Worm (Caenorhabditis elegans): ENCODE data around the gene clec-126.
"Not testable (repeated sequence)": the region's sequence is repeated elsewhere in the genome, so short reads cannot be mapped to it uniquely, and the experiment has no call there.

clec-126 gene

DNA sequence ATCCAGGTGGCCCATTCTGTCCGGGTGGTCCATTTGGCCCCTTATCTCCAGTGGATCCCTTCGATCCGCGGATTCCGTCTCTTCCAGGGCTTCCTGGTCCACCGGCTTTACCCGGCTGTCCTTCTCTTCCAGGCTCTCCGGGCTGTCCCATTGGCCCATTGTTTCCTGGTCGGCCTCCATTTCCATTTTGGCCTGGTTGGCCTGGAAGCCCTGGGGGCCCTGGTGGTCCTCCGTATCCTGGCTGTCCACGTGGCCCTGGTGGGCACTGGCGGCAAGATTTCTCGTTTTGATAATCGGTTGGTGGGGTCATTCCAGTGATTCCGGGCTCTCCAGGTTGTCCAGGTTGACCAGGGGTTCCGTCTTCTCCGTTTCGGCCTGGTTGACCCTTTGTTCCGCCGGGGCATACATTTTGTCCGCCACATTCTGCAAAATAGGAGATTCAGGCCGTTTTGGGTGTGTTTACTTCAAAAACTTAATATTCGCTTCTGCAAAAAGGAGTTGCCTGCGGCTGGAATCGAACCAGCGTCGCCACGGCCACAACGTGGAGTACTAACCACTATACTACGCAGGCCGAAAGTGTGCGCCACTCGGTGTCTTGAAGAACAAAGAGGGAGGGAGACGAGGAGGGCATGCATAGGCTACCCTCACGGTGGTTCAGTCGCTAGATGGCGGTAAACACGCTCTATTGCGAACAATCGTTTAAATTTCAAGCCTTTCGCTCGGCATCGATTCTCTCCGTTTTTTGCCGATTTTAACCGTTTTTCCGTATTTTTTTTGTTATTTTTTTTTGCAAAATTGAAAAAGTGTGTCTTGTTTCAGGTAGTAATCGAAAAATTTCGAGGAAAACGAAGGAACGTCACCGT, 1.9 kb downstream of the clec-126 start, which contains the start of gene W09G10.9:
Gene W09G10.9, plus strand, starts transcription at position 813 of the 863 bp plus-strand sequence.
- TF ChIP-seq lin-11 (tag; optimal IDR thresholded peaks at IDR 0.05) (peak; percentile 12), F13H6.1 (tag; optimal IDR thresholded peaks at IDR 0.05) (peak; percentile 45), ztf-4 (tag; optimal IDR thresholded peaks at IDR 0.05) (no peak), zag-1 (tag; optimal IDR thresholded peaks at IDR 0.05) (peak; percentile 64), peb-1 (tag; optimal IDR thresholded peaks at IDR 0.05) (no peak), ceh-82 (tag; optimal IDR thresholded peaks at IDR 0.05) (no peak), crh-2 (tag; optimal IDR thresholded peaks at IDR 0.05) (peak; percentile 60), sma-9 (GFP tag; optimal IDR thresholded peaks at IDR 0.05) (peak; percentile 62), sma-9 (tag; optimal IDR thresholded peaks at IDR 0.05) (no peak), unc-55 (GFP tag; optimal IDR thresholded peaks at IDR 0.05) (peak; percentile 60), sma-3 (GFP tag; optimal IDR thresholded peaks at IDR 0.05) (peak; percentile 49), fos-1 (tag; optimal IDR thresholded peaks at IDR 0.05) (peak; percentile 53), lsy-2 (tag; optimal IDR thresholded peaks at IDR 0.05) (peak; percentile 74 to 78), Y55F3AM.14 (GFP tag; optimal IDR thresholded peaks at IDR 0.05) (no peak), nhr-129 (tag; optimal IDR thresholded peaks at IDR 0.05) (peak; percentile 66), C34F6.9 (tag; optimal IDR thresholded peaks at IDR 0.05) (peak; percentile 39), nhr-25 (tag; optimal IDR thresholded peaks at IDR 0.05) (peak; percentile 15), nhr-237 (tag; optimal IDR thresholded peaks at IDR 0.05) (no peak), ceh-16 (tag; optimal IDR thresholded peaks at IDR 0.05) (peak; percentile 24), snpc-4 (tag; optimal IDR thresholded peaks at IDR 0.05) (no peak), nhr-12 (tag; optimal IDR thresholded peaks at IDR 0.05) (no peak), lin-13 (GFP tag; optimal IDR thresholded peaks at IDR 0.05) (peak; percentile 65)

DNA sequence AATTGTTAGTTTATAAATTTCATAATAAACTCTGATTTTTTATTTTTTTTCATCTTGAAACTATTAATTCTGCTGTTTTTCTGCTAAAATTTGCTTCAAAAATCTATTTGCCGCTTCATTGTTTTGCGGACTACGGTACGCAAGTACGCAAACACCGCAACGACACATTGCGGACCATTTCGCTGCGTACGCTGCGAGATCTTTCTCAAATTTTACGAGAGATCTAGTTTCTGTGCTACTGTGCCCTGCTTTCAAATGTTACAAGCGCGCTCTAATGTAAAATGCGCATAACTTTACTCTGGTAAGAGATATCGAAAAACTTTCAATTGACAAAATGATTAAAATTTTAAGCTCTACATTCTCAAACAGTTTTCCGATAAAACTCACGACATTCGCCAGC, 4.3 kb downstream of the clec-126 start:
- peak; percentile 61 for TF ChIP-seq nhr-25 (tag; optimal IDR thresholded peaks at IDR 0.05)
- TF ChIP-seq F13H6.1 (tag; optimal IDR thresholded peaks at IDR 0.05): peak; percentile 56
- TF ChIP-seq lin-13 (GFP tag; optimal IDR thresholded peaks at IDR 0.05): peak; percentile 67
- peak; percentile 87 for TF ChIP-seq unc-55 (GFP tag; optimal IDR thresholded peaks at IDR 0.05)
- peak; percentile 6 for TF ChIP-seq ZK546.5 (tag; optimal IDR thresholded peaks at IDR 0.05)
- TF ChIP-seq C34F6.9 (tag; optimal IDR thresholded peaks at IDR 0.05): peak; percentile 68
- TF ChIP-seq lsy-2 (tag; optimal IDR thresholded peaks at IDR 0.05): peak; percentile 89 to 97
- peak; percentile 48 for TF ChIP-seq gmeb-1 (tag; optimal IDR thresholded peaks at IDR 0.05)
- peak; percentile 4 for TF ChIP-seq lin-11 (tag; optimal IDR thresholded peaks at IDR 0.05)
- peak; percentile 43 for TF ChIP-seq crh-2 (tag; optimal IDR thresholded peaks at IDR 0.05)
- TF ChIP-seq zag-1 (tag; optimal IDR thresholded peaks at IDR 0.05): peak; percentile 20
- peak; percentile 73 for TF ChIP-seq nhr-129 (tag; optimal IDR thresholded peaks at IDR 0.05)
- TF ChIP-seq sma-9 (GFP tag; optimal IDR thresholded peaks at IDR 0.05): peak; percentile 55
- TF ChIP-seq sma-9 (tag; optimal IDR thresholded peaks at IDR 0.05): not testable (repeated sequence)
- peak; percentile 32 for TF ChIP-seq sma-3 (GFP tag; optimal IDR thresholded peaks at IDR 0.05)

DNA sequence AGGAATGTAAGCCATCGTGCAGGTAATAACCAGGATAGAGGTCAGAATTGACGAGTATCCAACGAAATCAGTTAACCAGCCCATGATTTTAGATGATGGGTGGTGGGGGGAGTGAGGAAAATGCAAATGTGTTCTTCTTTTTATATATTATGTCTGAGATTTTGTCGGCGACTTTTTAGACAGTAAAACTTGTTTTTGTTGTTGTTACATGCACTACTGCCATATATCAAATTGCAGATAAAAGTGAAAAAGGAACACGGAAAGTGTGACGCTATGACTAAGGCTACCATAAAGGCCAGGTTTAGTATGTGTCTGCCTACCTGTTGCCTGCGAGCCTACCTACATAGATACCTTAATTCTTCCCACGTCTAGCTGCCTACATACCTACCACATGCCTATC, 4.8 kb downstream of the clec-126 start, which contains the start of gene col-72:
Gene col-72, minus strand, starts transcription at position 101 of the 400 bp plus-strand sequence.
- no peak for TF ChIP-seq nhr-11 (tag; optimal IDR thresholded peaks at IDR 0.05)
- TF ChIP-seq nhr-21 (tag; optimal IDR thresholded peaks at IDR 0.05): no peak
- no peak for TF ChIP-seq elt-3 (tag; optimal IDR thresholded peaks at IDR 0.05)
- TF ChIP-seq aly-2 (tag; optimal IDR thresholded peaks at IDR 0.05): no peak
- no peak for TF ChIP-seq alr-1 (tag; optimal IDR thresholded peaks at IDR 0.05)
- no peak for TF ChIP-seq Y55F3AM.14 (GFP tag; optimal IDR thresholded peaks at IDR 0.05)
- no peak for TF ChIP-seq unc-55 (GFP tag; optimal IDR thresholded peaks at IDR 0.05)
- TF ChIP-seq nhr-6 (tag; optimal IDR thresholded peaks at IDR 0.05): no peak
- no peak for TF ChIP-seq mab-5 (tag; optimal IDR thresholded peaks at IDR 0.05)

DNA sequence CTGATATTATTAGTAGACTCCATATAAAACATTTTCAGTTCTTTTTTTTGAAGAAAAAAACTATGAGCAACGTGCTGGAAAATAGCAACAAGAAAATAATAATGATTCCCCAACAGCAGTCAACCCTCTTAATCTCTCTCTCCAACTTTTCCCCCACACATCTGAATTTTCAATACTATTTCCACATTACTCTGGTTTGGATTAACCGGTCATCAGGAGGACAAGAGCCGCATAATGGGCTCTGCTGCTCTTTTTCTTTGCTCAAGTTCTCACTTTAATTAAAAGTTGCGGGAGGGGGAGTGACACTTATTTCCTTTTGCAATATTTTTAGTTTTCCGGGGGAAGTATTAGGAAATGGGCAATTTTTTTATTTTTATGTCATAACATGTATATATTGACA, 8.2 kb downstream of the clec-126 start:
- TF ChIP-seq skn-1 (tag; optimal IDR thresholded peaks at IDR 0.05) (no peak), unc-55 (GFP tag; optimal IDR thresholded peaks at IDR 0.05) (no peak), nhr-11 (tag; optimal IDR thresholded peaks at IDR 0.05) (no peak), sma-3 (GFP tag; optimal IDR thresholded peaks at IDR 0.05) (no peak), elt-3 (tag; optimal IDR thresholded peaks at IDR 0.05) (no peak), sem-4 (tag; optimal IDR thresholded peaks at IDR 0.05) (no peak), ztf-11 (tag; optimal IDR thresholded peaks at IDR 0.05) (no peak), lin-13 (GFP tag; optimal IDR thresholded peaks at IDR 0.05) (no peak), R02D3.7 (tag; optimal IDR thresholded peaks at IDR 0.05) (no peak), mbf-1 (tag; optimal IDR thresholded peaks at IDR 0.05) (no peak), ama-1 (optimal IDR thresholded peaks at IDR 0.05) (no peak)
